Worm (Caenorhabditis elegans) whole organism, dauer: ENCODE results near the gene T12A7.9.

Source experiments
- unc-62 ChIP-seq: sonication (generic microtip); optimal IDR thresholded peaks from 2 replicates; lab custom pipeline; 2017; ENCODE audit warnings: missing biosample characterization, missing genetic modification reagents, missing genetic modification characterization

The T12A7.9 gene

ce11 chrIV:11721878-11722277 lies 33.9 kb downstream of the T12A7.9 start:
- TF ChIP-seq unc-62 = no peak

ce11 chrIV:11718653-11719052 lies 37.2 kb downstream of the T12A7.9 start:
- TF ChIP-seq unc-62 = no peak

- TF ChIP-seq unc-62 = no peak
Observed at ce11 chrIV:11717094-11717876, 38.5 kb downstream of the T12A7.9 start.

- no peak for TF ChIP-seq unc-62
Observed at ce11 chrIV:11716414-11716813, 39.4 kb downstream of the T12A7.9 start.

- no peak for TF ChIP-seq unc-62
Observed at ce11 chrIV:11714739-11715138, 41.1 kb downstream of the T12A7.9 start, which contains the start of gene magi-1. magi-1 (plus strand) TSS chrIV:11715039.

ce11 chrIV:11713289-11713688 lies 42.5 kb downstream of the T12A7.9 start:
- no peak for TF ChIP-seq unc-62

- TF ChIP-seq unc-62 = no peak
Observed at ce11 chrIV:11710331-11710730, 45.5 kb downstream of the T12A7.9 start.
